Fruit fly (Drosophila melanogaster): Measurements from ENCODE around the gene Zmynd10.

The Zmynd10 gene

dm6 chr3L:13021727-13022126 lies 4.5 kb downstream of the Zmynd10 start (continued):
- TF ChIP-seq dac (GFP tag; optimal IDR thresholded peaks at IDR 0.05), result no peak
- TF ChIP-seq svp (GFP tag), result peak; percentile 97
- TF ChIP-seq eg (GFP tag; IDR thresholded peaks at IDR 0.05), result no peak
- TF ChIP-seq CG6792 (GFP tag; optimal IDR thresholded peaks at IDR 0.05), result peak; percentile 65
- TF ChIP-seq CG10631 (GFP tag; optimal IDR thresholded peaks at IDR 0.05), result peak; percentile 1
- TF ChIP-seq CG8632 (GFP tag; optimal IDR thresholded peaks at IDR 0.05), result peak; percentile 57
- TF ChIP-seq CG34406 (GFP tag; optimal IDR thresholded peaks at IDR 0.05), result peak; percentile 47
- peak; percentile 60 for TF ChIP-seq Ets21C (GFP tag; optimal IDR thresholded peaks at IDR 0.05)
- no peak for TF ChIP-seq Hr38 (GFP tag; optimal IDR thresholded peaks at IDR 0.05)
- peak; percentile 23; the same call in 1 of the 2 replicates for TF ChIP-seq CG15336 (GFP tag; IDR thresholded peaks at IDR 0.05)
- TF ChIP-seq CG6163 (GFP tag; IDR thresholded peaks at IDR 0.05), result 0 out of 3 replicates have a peak, but pooled peaks have one; percentile 14
- peak; percentile 30 for TF ChIP-seq CG3919 (GFP tag; optimal IDR thresholded peaks at IDR 0.05)
- peak; percentile 28 for TF ChIP-seq Hr4 (GFP tag; optimal IDR thresholded peaks at IDR 0.05)
- no peak for TF ChIP-seq CG1621 (tag; optimal IDR thresholded peaks at IDR 0.05)
- TF ChIP-seq fd85E (GFP tag; optimal IDR thresholded peaks at IDR 0.05), result no peak
- TF ChIP-seq CG31627 (GFP tag; optimal IDR thresholded peaks at IDR 0.05), result peak; percentile 64
- no peak for TF ChIP-seq CG16779 (tag; optimal IDR thresholded peaks at IDR 0.05)
- TF ChIP-seq Eip93F (GFP tag; optimal IDR thresholded peaks at IDR 0.05), result peak; percentile 72
- peak; percentile 79 for TF ChIP-seq lz (GFP tag; optimal IDR thresholded peaks at IDR 0.05)
- TF ChIP-seq OdsH (GFP tag; optimal IDR thresholded peaks at IDR 0.05), result peak; percentile 54
- TF ChIP-seq Ets96B (tag; optimal IDR thresholded peaks at IDR 0.05), result no peak
- TF ChIP-seq vri (GFP tag; optimal IDR thresholded peaks at IDR 0.05), result peak; percentile 59
- TF ChIP-seq spab (GFP tag; optimal IDR thresholded peaks at IDR 0.05), result no peak
- TF ChIP-seq Sox15 (GFP tag; optimal IDR thresholded peaks at IDR 0.05), result peak; percentile 32
- TF ChIP-seq Gug (GFP tag; IDR thresholded peaks at IDR 0.05), result 0 out of 2 replicates have a peak, but pooled peaks have one; percentile 27
- peak; percentile 83 for TF ChIP-seq esn (GFP tag; optimal IDR thresholded peaks at IDR 0.05)

- TF ChIP-seq svp (GFP tag), result peak; percentile 78
- no peak for TF ChIP-seq fd59A (GFP tag; optimal IDR thresholded peaks at IDR 0.05)
Observed at dm6 chr3L:13019249-13019956, 6.8 kb downstream of the Zmynd10 start.

DNA sequence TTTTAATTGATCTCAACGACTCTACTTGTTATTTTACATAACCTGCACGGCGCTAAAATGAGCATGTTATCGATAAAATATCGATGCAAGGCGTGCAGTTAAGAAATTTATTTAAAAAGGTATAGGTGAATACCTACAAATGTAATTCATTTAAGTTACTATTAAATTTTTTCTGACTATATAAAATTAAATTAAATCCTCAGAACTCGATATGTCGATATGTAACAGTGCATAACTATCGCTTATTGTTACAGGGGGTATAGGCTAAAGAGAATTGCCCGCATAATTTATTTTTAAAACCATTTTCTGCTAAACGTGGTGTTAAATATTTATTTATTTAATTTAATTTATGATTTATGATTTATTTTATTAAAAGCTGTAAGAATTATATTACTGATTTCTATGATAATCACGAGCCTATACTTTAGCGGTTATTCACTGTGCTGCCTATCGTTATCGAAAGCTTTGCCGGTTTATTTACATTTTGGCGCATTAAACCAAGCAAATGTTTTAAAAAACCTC lies 8.4 kb downstream of the Zmynd10 start, which contains the start of the genes mRpL20 and Icmt:
TSS of gene mRpL20 (minus strand) at position 65 of the 522 bp plus-strand sequence.
TSS of gene Icmt (plus strand) at position 464 of the 522 bp plus-strand sequence.
- TF ChIP-seq CG3032 (tag; optimal IDR thresholded peaks at IDR 0.05) (peak; percentile 96), esn (GFP tag; optimal IDR thresholded peaks at IDR 0.05) (peak; percentile 95), CG32006 (GFP tag; optimal IDR thresholded peaks at IDR 0.05) (peak; percentile 95), svp (GFP tag) (peak; percentile 94), dac (GFP tag; optimal IDR thresholded peaks at IDR 0.05) (peak; percentile 72), CG8319 (GFP tag; optimal IDR thresholded peaks at IDR 0.05) (peak; percentile 76), Smox (GFP tag; optimal IDR thresholded peaks at IDR 0.05) (peak; percentile 88), ss (GFP tag; optimal IDR thresholded peaks at IDR 0.05) (peak; percentile 85 to 91), Sox14 (GFP tag; optimal IDR thresholded peaks at IDR 0.05) (peak; percentile 86), fd59A (GFP tag; optimal IDR thresholded peaks at IDR 0.05) (peak; percentile 82), Hr4 (GFP tag; optimal IDR thresholded peaks at IDR 0.05) (peak; percentile 90), Eip75B (GFP tag; optimal IDR thresholded peaks at IDR 0.05) (peak; percentile 88), Gug (GFP tag; IDR thresholded peaks at IDR 0.05) (peak; percentile 98), Ets96B (tag; optimal IDR thresholded peaks at IDR 0.05) (peak; percentile 96), CG15336 (GFP tag; IDR thresholded peaks at IDR 0.05) (peak; percentile 98), acj6 (GFP tag; optimal IDR thresholded peaks at IDR 0.05) (peak; percentile 94), achi (GFP tag; optimal IDR thresholded peaks at IDR 0.05) (peak; percentile 95), Hr39 (GFP tag; optimal IDR thresholded peaks at IDR 0.05) (peak; percentile 81), CG1621 (tag; optimal IDR thresholded peaks at IDR 0.05) (peak; percentile 90), fd85E (GFP tag; optimal IDR thresholded peaks at IDR 0.05) (peak; percentile 35), Sox15 (GFP tag; optimal IDR thresholded peaks at IDR 0.05) (peak; percentile 91), net (GFP tag; optimal IDR thresholded peaks at IDR 0.05) (peak; percentile 91), eg (GFP tag; IDR thresholded peaks at IDR 0.05) (peak; percentile 98), CG7368 (GFP tag; optimal IDR thresholded peaks at IDR 0.05) (peak; percentile 67), lz (GFP tag; optimal IDR thresholded peaks at IDR 0.05) (peak; percentile 91), spab (GFP tag; optimal IDR thresholded peaks at IDR 0.05) (peak; percentile 77), Eip78C (GFP tag) (peak; percentile 97), Lpt (GFP tag; optimal IDR thresholded peaks at IDR 0.05) (peak; percentile 78), CG31627 (GFP tag; optimal IDR thresholded peaks at IDR 0.05) (peak; percentile 86), Hr38 (GFP tag; optimal IDR thresholded peaks at IDR 0.05) (no peak), CG10669 (GFP tag; optimal IDR thresholded peaks at IDR 0.05) (peak; percentile 85), CG3919 (GFP tag; optimal IDR thresholded peaks at IDR 0.05) (peak; percentile 86), OdsH (GFP tag; optimal IDR thresholded peaks at IDR 0.05) (peak; percentile 96), fkh (GFP tag; optimal IDR thresholded peaks at IDR 0.05) (peak; percentile 78), Eip93F (GFP tag; optimal IDR thresholded peaks at IDR 0.05) (peak; percentile 81), Ets21C (GFP tag; optimal IDR thresholded peaks at IDR 0.05) (peak; percentile 75)

Data from whole organism, prepupa.